Worm (Caenorhabditis elegans) whole organism, young adult: ENCODE measurements around the gene Y57G7A.6.
A peak's percentile ranks its signal among the peaks of the same experiment; 100 is the strongest.

Experiments
- B0019.2 ChIP-seq: fragments of 200-800 bp; sonication (Bioruptor generic); conservative IDR thresholded peaks from 2 replicates; pipeline ENCODE4 v1.3.6; 2022; ENCODE audit warnings: missing genetic modification reagents, missing genetic modification characterization, missing compliant biosample characterization
- B0261.1 ChIP-seq: sonication (generic microtip); optimal IDR thresholded peaks from 2 replicates; lab custom pipeline; 2016; ENCODE audit warnings: mild to moderate bottlenecking, missing genetic modification characterization, moderate library complexity, missing compliant biosample characterization
- F23B12.7 ChIP-seq: sonication (generic microtip); optimal IDR thresholded peaks from 2 replicates; lab custom pipeline; 2017; ENCODE audit warnings: missing genetic modification characterization, mild to moderate bottlenecking, missing compliant biosample characterization, antibody characterized with exemption, moderate library complexity; ENCODE audit not compliant: insufficient read depth
- F33H1.4 ChIP-seq: fragments of 200-800 bp; sonication (Bioruptor generic); IDR thresholded peaks from 2 replicates; pipeline ENCODE4 v1.3.6; 2022; ENCODE audit warnings: missing genetic modification reagents, missing genetic modification characterization, missing compliant biosample characterization
- F49E8.2 ChIP-seq: sonication (generic microtip); optimal IDR thresholded peaks from 3 replicates; lab custom pipeline; 2017; ENCODE audit warnings: missing genetic modification characterization, mild to moderate bottlenecking, missing compliant biosample characterization, antibody characterized with exemption, moderate library complexity; ENCODE audit not compliant: insufficient read depth
- F52B5.7 ChIP-seq: sonication (generic microtip); optimal IDR thresholded peaks from 2 replicates; lab custom pipeline; 2016; ENCODE audit warnings: mild to moderate bottlenecking, missing genetic modification characterization, missing compliant biosample characterization
- F55B11.4 ChIP-seq: sonication (generic microtip); optimal IDR thresholded peaks from 2 replicates; lab custom pipeline; 2016; ENCODE audit warnings: missing compliant biosample characterization, missing genetic modification characterization, borderline replicate concordance; ENCODE audit not compliant: insufficient read depth
- F57C9.4 ChIP-seq: sonication (generic microtip); optimal IDR thresholded peaks from 2 replicates; lab custom pipeline; 2017; ENCODE audit warnings: mild to moderate bottlenecking, missing genetic modification characterization, missing compliant biosample characterization
- K11D2.4 ChIP-seq: fragments of 200-800 bp; sonication (Bioruptor generic); IDR thresholded peaks from 2 replicates; pipeline ENCODE4 v1.3.6; 2022; ENCODE audit warnings: missing genetic modification reagents, missing genetic modification characterization, missing compliant biosample characterization
- T07F8.4 ChIP-seq: sonication (generic microtip); optimal IDR thresholded peaks from 2 replicates; lab custom pipeline; 2016; ENCODE audit warnings: mild to moderate bottlenecking, missing genetic modification characterization, moderate library complexity, missing compliant biosample characterization
- Y56A3A.18 ChIP-seq: fragments of 200-800 bp; sonication (Bioruptor generic); IDR thresholded peaks from 2 replicates; pipeline ENCODE4 v1.3.6; 2022; ENCODE audit warnings: missing genetic modification reagents, missing genetic modification characterization, missing compliant biosample characterization
- Y67H2A.10 ChIP-seq: fragments of 200-800 bp; sonication (Bioruptor generic); conservative IDR thresholded peaks from 2 replicates; pipeline ENCODE4 v1.3.6; 2022; ENCODE audit warnings: missing genetic modification reagents, missing genetic modification characterization, missing compliant biosample characterization
- Y79H2A.3 ChIP-seq: fragments of 200-800 bp; sonication (Bioruptor generic); conservative IDR thresholded peaks from 2 replicates; pipeline ENCODE4 v1.3.6; 2022; ENCODE audit warnings: missing genetic modification reagents, missing genetic modification characterization, missing compliant biosample characterization
- ama-1 ChIP-seq, 3 experiments: fragments of 150-350 bp in 1 of 3; sonication (generic microtip) in 2 of 3; optimal IDR thresholded peaks; 2 replicates each; lab custom pipeline; 2014 to 2018; ENCODE audit warnings: missing biosample characterization in 2 of 3, missing genetic modification characterization in 2 of 3, missing genetic modification reagents in 2 of 3
- aptf-3 ChIP-seq: fragments of 200-800 bp; sonication (Bioruptor generic); IDR thresholded peaks from 2 replicates; pipeline ENCODE4 v1.3.6; 2022; ENCODE audit warnings: missing genetic modification characterization, missing compliant biosample characterization
- athp-1 ChIP-seq: sonication (generic microtip); optimal IDR thresholded peaks from 2 replicates; lab custom pipeline; 2017; ENCODE audit warnings: mild to moderate bottlenecking, missing genetic modification characterization, missing compliant biosample characterization
- bed-1 ChIP-seq: fragments of 200-800 bp; sonication (Bioruptor generic); IDR thresholded peaks from 2 replicates; pipeline ENCODE4 v1.3.6; 2022; ENCODE audit warnings: missing genetic modification reagents, missing genetic modification characterization, missing compliant biosample characterization
- cebp-1 ChIP-seq, 2 experiments: fragments of 200-800 bp in 1 of 2; sonication (Bioruptor generic) in 1 of 2; sonication (generic microtip) in 1 of 2; IDR thresholded peaks in 1 of 2; optimal IDR thresholded peaks in 1 of 2; 2 replicates each; pipeline versions ENCODE4 v1.3.6 to Lab custom; 2017 to 2022; ENCODE audit warnings: missing compliant biosample characterization in 2 of 2, missing genetic modification characterization in 2 of 2, mild to moderate bottlenecking in 1 of 2, missing genetic modification reagents in 1 of 2, moderate library complexity in 1 of 2
- ceh-27 ChIP-seq: fragments of 200-800 bp; sonication (Bioruptor generic); optimal IDR thresholded peaks from 2 replicates; lab custom pipeline; 2018; ENCODE audit warnings: mild to moderate bottlenecking, missing genetic modification characterization, moderate library complexity, missing compliant biosample characterization
- ceh-40 ChIP-seq: fragments of 200-800 bp; sonication (Bioruptor generic); IDR thresholded peaks from 2 replicates; pipeline ENCODE4 v1.3.6; 2022; ENCODE audit warnings: missing genetic modification characterization, missing compliant biosample characterization
- ceh-91 ChIP-seq: fragments of 200-800 bp; sonication (Bioruptor generic); IDR thresholded peaks from 2 replicates; pipeline ENCODE4 v1.3.6; 2022; ENCODE audit warnings: missing genetic modification reagents, missing genetic modification characterization, missing compliant biosample characterization
- chd-7 ChIP-seq: sonication (generic microtip); optimal IDR thresholded peaks from 2 replicates; lab custom pipeline; 2016; ENCODE audit warnings: mild to moderate bottlenecking, missing genetic modification characterization, moderate library complexity, missing compliant biosample characterization
- dox-1 ChIP-seq: fragments of 200-800 bp; sonication (Bioruptor generic); IDR thresholded peaks from 2 replicates; pipeline ENCODE4 v1.3.6; 2022; ENCODE audit warnings: missing genetic modification reagents, missing genetic modification characterization, missing compliant biosample characterization
- dpff-1 ChIP-seq: sonication (generic microtip); optimal IDR thresholded peaks from 2 replicates; lab custom pipeline; 2017; ENCODE audit warnings: mild to moderate bottlenecking, missing genetic modification characterization, missing compliant biosample characterization
- dpl-1 ChIP-seq: fragments of 150-350 bp; optimal IDR thresholded peaks from 2 replicates; lab custom pipeline; 2014; ENCODE audit warnings: missing biosample characterization, missing genetic modification reagents, missing genetic modification characterization
- egrh-3 ChIP-seq: fragments of 200-800 bp; sonication (Bioruptor generic); IDR thresholded peaks from 2 replicates; pipeline ENCODE4 v1.3.6; 2022; ENCODE audit warnings: missing genetic modification reagents, missing genetic modification characterization, missing compliant biosample characterization
- fkh-3 ChIP-seq: sonication (generic microtip); optimal IDR thresholded peaks from 2 replicates; lab custom pipeline; 2016; ENCODE audit warnings: mild to moderate bottlenecking, missing genetic modification characterization, missing compliant biosample characterization
- hlh-12 ChIP-seq: sonication (generic microtip); optimal IDR thresholded peaks from 2 replicates; lab custom pipeline; 2016; ENCODE audit warnings: missing genetic modification characterization, missing compliant biosample characterization
- hmg-1.2 ChIP-seq: fragments of 200-800 bp; sonication (Bioruptor generic); IDR thresholded peaks from 2 replicates; pipeline ENCODE4 v1.3.6; 2022; ENCODE audit warnings: missing genetic modification reagents, missing genetic modification characterization, missing compliant biosample characterization
- hmg-20 ChIP-seq: fragments of 200-800 bp; sonication (Bioruptor generic); IDR thresholded peaks from 2 replicates; pipeline ENCODE4 v1.3.6; 2022; ENCODE audit warnings: missing genetic modification reagents, missing genetic modification characterization, missing compliant biosample characterization
- let-607 ChIP-seq, 2 experiments: fragments of 200-800 bp in 1 of 2; sonication (Bioruptor generic) in 1 of 2; sonication (generic microtip) in 1 of 2; optimal IDR thresholded peaks; 2 replicates each; lab custom pipeline; 2016 to 2018; ENCODE audit warnings: mild to moderate bottlenecking in 2 of 2, missing compliant biosample characterization in 2 of 2, missing genetic modification characterization in 2 of 2, moderate library complexity in 2 of 2, missing genotype in 1 of 2
- lsl-1 ChIP-seq: fragments of 200-800 bp; sonication (Bioruptor generic); optimal IDR thresholded peaks from 2 replicates; lab custom pipeline; 2018; ENCODE audit warnings: mild to moderate bottlenecking, missing genetic modification characterization, moderate library complexity, missing compliant biosample characterization
- madf-10 ChIP-seq: sonication (generic microtip); optimal IDR thresholded peaks from 2 replicates; lab custom pipeline; 2016; ENCODE audit warnings: mild to moderate bottlenecking, missing genetic modification characterization, missing compliant biosample characterization
- nfya-1 ChIP-seq: sonication (generic microtip); optimal IDR thresholded peaks from 2 replicates; lab custom pipeline; 2017; ENCODE audit warnings: antibody characterized with exemption, missing compliant biosample characterization, missing genetic modification characterization, borderline replicate concordance; ENCODE audit not compliant: insufficient read depth
- pha-4 ChIP-seq: fragments of 150-350 bp; sonication (generic microtip); optimal IDR thresholded peaks from 2 replicates; lab custom pipeline; 2014; ENCODE audit warnings: missing biosample characterization, missing genetic modification reagents, missing genetic modification characterization
- rec-8 ChIP-seq, 2 experiments: sonication (generic microtip); optimal IDR thresholded peaks; 2 replicates each; lab custom pipeline; 2016; ENCODE audit warnings: mild to moderate bottlenecking in 2 of 2, missing genetic modification characterization in 2 of 2, missing genetic modification reagents in 2 of 2, missing genotype in 2 of 2, missing biosample characterization in 1 of 2, missing compliant biosample characterization in 1 of 2, moderate library complexity in 1 of 2
- sea-2 ChIP-seq: fragments of 200-800 bp; sonication (Bioruptor generic); IDR thresholded peaks from 2 replicates; pipeline ENCODE4 v1.3.6; 2022; ENCODE audit warnings: missing genetic modification characterization, missing compliant biosample characterization
- snpc-1.3 ChIP-seq: sonication (generic microtip); optimal IDR thresholded peaks from 2 replicates; lab custom pipeline; 2017; ENCODE audit warnings: missing genetic modification characterization, mild to moderate bottlenecking, missing compliant biosample characterization, antibody characterized with exemption, moderate library complexity, missing genotype, missing genetic modification reagents; ENCODE audit not compliant: insufficient read depth
- sptf-2 ChIP-seq: fragments of 200-800 bp; sonication (Bioruptor generic); optimal IDR thresholded peaks from 2 replicates; lab custom pipeline; 2018; ENCODE audit warnings: mild to moderate bottlenecking, missing genetic modification characterization, missing compliant biosample characterization
- tbp1 ChIP-seq: fragments of 200-800 bp; sonication (Bioruptor generic); optimal IDR thresholded peaks from 2 replicates; lab custom pipeline; 2018; ENCODE audit warnings: mild to moderate bottlenecking, missing genetic modification characterization, missing compliant biosample characterization
- tbx-9 ChIP-seq: sonication (generic microtip); optimal IDR thresholded peaks from 2 replicates; lab custom pipeline; 2016; ENCODE audit warnings: borderline replicate concordance, missing genetic modification characterization, inconsistent platforms, missing compliant biosample characterization
- unc-130 ChIP-seq: sonication (generic microtip); optimal IDR thresholded peaks from 2 replicates; lab custom pipeline; 2016; ENCODE audit warnings: missing genetic modification reagents, missing genetic modification characterization, missing compliant biosample characterization
- unc-62 ChIP-seq: fragments of 150-350 bp; optimal IDR thresholded peaks from 2 replicates; lab custom pipeline; 2014; ENCODE audit warnings: missing biosample characterization, missing genetic modification reagents, missing genetic modification characterization
- zim-3 ChIP-seq: sonication (generic microtip); optimal IDR thresholded peaks from 2 replicates; lab custom pipeline; 2017; ENCODE audit warnings: mild to moderate bottlenecking, missing genetic modification characterization, moderate library complexity, missing compliant biosample characterization
- ztf-22 ChIP-seq: fragments of 200-800 bp; sonication (Bioruptor generic); optimal IDR thresholded peaks from 2 replicates; lab custom pipeline; 2018; ENCODE audit warnings: mild to moderate bottlenecking, missing genetic modification characterization, moderate library complexity, missing compliant biosample characterization
- ztf-28 ChIP-seq: fragments of 200-800 bp; sonication (Bioruptor generic); IDR thresholded peaks from 2 replicates; pipeline ENCODE4 v1.3.6; 2022; ENCODE audit warnings: missing genetic modification reagents, missing genetic modification characterization, missing compliant biosample characterization
- ztf-3 ChIP-seq: fragments of 200-800 bp; sonication (Bioruptor generic); optimal IDR thresholded peaks from 2 replicates; lab custom pipeline; 2018; ENCODE audit warnings: mild to moderate bottlenecking, missing genetic modification characterization, missing compliant biosample characterization

Gene Y57G7A.6

DNA sequence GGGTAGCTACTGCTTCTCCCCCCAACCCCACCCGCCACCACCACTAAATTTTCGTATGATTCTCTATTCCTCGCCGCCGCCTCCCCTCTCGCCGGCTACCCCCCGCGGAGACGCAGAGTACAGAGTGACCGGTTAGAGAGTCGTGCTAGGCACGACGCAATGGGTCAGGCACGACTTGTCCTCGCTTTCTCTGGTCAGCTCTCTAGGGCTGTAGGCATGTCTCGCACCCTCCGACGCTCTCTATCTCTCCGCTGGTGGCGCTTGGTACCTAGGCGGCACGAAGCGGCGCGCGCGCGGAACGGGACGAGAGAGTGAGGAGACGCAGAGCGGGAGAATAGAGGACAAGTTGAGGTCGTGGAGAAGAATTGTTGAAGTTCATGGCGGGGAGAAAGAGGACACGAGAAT lies 38.6 kb downstream of the Y57G7A.6 start (continued):
- TF ChIP-seq cebp-1 (GFP tag; IDR thresholded peaks at IDR 0.05; lab: Robert Waterston, UW) (no peak), cebp-1 (tag; optimal IDR thresholded peaks at IDR 0.05; lab: Kevin White, UChicago) (no peak), B0019.2 (no peak), dpff-1 (no peak), Y56A3A.18 (GFP tag; lab: Robert Waterston, UW) (0 out of 2 replicates have a peak, but pooled peaks have one; percentile 58), aptf-3 (GFP tag; lab: Robert Waterston, UW) (no peak), ztf-22 (GFP tag; lab: Kevin White, UChicago) (no peak), sptf-2 (GFP tag; lab: Kevin White, UChicago) (no peak), athp-1 (tag; lab: Kevin White, UChicago) (no peak), dpl-1 (GFP tag; lab: Kevin White, UChicago) (no peak), ceh-27 (GFP tag; lab: Kevin White, UChicago) (peak; percentile 71), sea-2 (GFP tag; lab: Robert Waterston, UW) (0 out of 2 replicates have a peak, but pooled peaks have one; percentile 46), F49E8.2 (tag; lab: Kevin White, UChicago) (no peak), hlh-12 (tag; lab: Kevin White, UChicago) (no peak), K11D2.4 (peak; percentile 53; the same call in 1 of the 2 replicates), ztf-3 (GFP tag; lab: Kevin White, UChicago) (no peak), tbp1 (GFP tag; lab: Kevin White, UChicago) (peak; percentile 28), Y67H2A.10 (GFP tag; lab: Robert Waterston, UW) (no peak), chd-7 (tag; lab: Kevin White, UChicago) (peak; percentile 72), unc-62 (GFP tag; lab: Kevin White, UChicago) (no peak), ceh-40 (GFP tag; lab: Robert Waterston, UW) (no peak), B0261.1 (no peak), hmg-1.2 (GFP tag; lab: Robert Waterston, UW) (peak; percentile 76), F23B12.7 (tag; lab: Kevin White, UChicago) (no peak), ceh-91 (no peak), T07F8.4 (no peak), nfya-1 (tag; lab: Kevin White, UChicago) (no peak), tbx-9 (tag; lab: Kevin White, UChicago) (no peak), zim-3 (tag; lab: Kevin White, UChicago) (no peak), unc-130 (GFP tag; lab: Kevin White, UChicago) (no peak), F52B5.7 (peak; percentile 28), hmg-20 (no peak), egrh-3 (peak; percentile 94), Y79H2A.3 (GFP tag; lab: Robert Waterston, UW) (no peak), fkh-3 (no peak), rec-8 (tag; optimal IDR thresholded peaks at IDR 0.05; lab: Kevin White, UChicago) (no peak), ama-1 (optimal IDR thresholded peaks at IDR 0.05; lab: Kevin White, UChicago) (no peak), ama-1 (GFP tag; optimal IDR thresholded peaks at IDR 0.05; lab: Kevin White, UChicago) (no peak), snpc-1.3 (tag; lab: Kevin White, UChicago) (no peak), pha-4 (tag; lab: Kevin White, UChicago) (no peak), F55B11.4 (tag; lab: Kevin White, UChicago) (no peak), ztf-28 (GFP tag; lab: Robert Waterston, UW) (no peak), lsl-1 (no peak), madf-10 (tag; lab: Kevin White, UChicago) (peak; percentile 38), F57C9.4 (tag; lab: Kevin White, UChicago) (no peak), dox-1 (peak; percentile 85), bed-1 (GFP tag; lab: Robert Waterston, UW) (no peak), let-607 (tag; optimal IDR thresholded peaks at IDR 0.05; lab: Kevin White, UChicago) (peak in 1 of 2 experiments; percentile 28), F33H1.4 (GFP tag; lab: Robert Waterston, UW) (no peak)
